Fruit fly (Drosophila melanogaster): ENCODE data around the gene CG16713.

DNA sequence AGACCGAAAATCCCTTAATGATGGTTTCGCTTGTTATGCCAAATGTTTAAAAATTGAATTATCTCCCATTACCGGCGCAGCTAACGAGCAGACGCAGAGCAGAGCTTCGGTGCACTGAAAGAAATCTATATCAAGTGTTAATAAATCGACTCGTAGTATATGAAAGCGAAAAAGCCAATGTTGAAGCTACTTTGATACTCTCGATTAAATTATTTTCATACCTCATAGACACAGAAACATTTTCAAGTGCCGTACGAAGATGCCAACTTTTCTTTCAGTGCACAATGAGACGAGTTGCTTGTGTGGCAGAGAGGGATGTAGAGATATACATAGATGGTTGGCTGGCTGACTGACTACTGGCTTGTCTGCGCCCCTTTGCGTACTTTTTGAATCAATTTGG is 19.4 kb downstream of the CG16713 start:
- TF ChIP-seq h (optimal IDR thresholded peaks at IDR 0.05) (no peak), psq (optimal IDR thresholded peaks at IDR 0.05) (no peak), Sin3A (optimal IDR thresholded peaks at IDR 0.05) (no peak)

Data from Kc167 (cell line).